Fruit fly (Drosophila melanogaster) S2 (cell line): ENCODE data around the gene CG43051.

Source experiments
- CG8478 ChIP-seq: fragments of >200 bp; optimal IDR thresholded peaks from 2 replicates; lab custom pipeline; 2018
- CTCF ChIP-seq, 2 experiments: fragments of >200 bp; optimal IDR thresholded peaks; 2 replicates each; lab custom pipeline; 2018

- TF ChIP-seq CTCF (optimal IDR thresholded peaks at IDR 0.05; lab: Kevin White, UChicago) (no peak), CG8478 (no peak)
Observed at dm6 chr2L:12548944-12549343, 41.2 kb downstream of the CG43051 start.
